Worm (Caenorhabditis elegans) whole organism, mixed stage, embryonic: ENCODE results near the gene C53C11.1.

ENCODE experiments used
- blmp-1 ChIP-seq: fragments of 150-350 bp; optimal IDR thresholded peaks from 2 replicates; lab custom pipeline; 2014; ENCODE audit warnings: missing biosample characterization, missing genetic modification characterization
- lin-32 ChIP-seq: fragments of 200-800 bp; sonication (Bioruptor generic); optimal IDR thresholded peaks from 2 replicates; lab custom pipeline; 2018; ENCODE audit warnings: mild to moderate bottlenecking, missing genetic modification characterization, missing compliant biosample characterization
- lsy-2 ChIP-seq: fragments of 150-350 bp; optimal IDR thresholded peaks from 2 replicates; lab custom pipeline; 2014; ENCODE audit warnings: missing biosample characterization, missing genetic modification characterization
- mep-1 ChIP-seq: fragments of 150-350 bp; optimal IDR thresholded peaks from 2 replicates; lab custom pipeline; 2017; ENCODE audit warnings: missing biosample characterization, missing genetic modification reagents, missing genetic modification characterization, inconsistent platforms
- nhr-12 ChIP-seq: fragments of 150-350 bp; optimal IDR thresholded peaks from 2 replicates; lab custom pipeline; 2014; ENCODE audit warnings: missing biosample characterization, missing genetic modification characterization
- sptf-1 ChIP-seq: sonication (generic microtip); optimal IDR thresholded peaks from 2 replicates; lab custom pipeline; 2017; ENCODE audit warnings: mild to moderate bottlenecking, missing genetic modification characterization, moderate library complexity, missing compliant biosample characterization
- unc-62 ChIP-seq: fragments of 150-350 bp; optimal IDR thresholded peaks from 2 replicates; lab custom pipeline; 2014; ENCODE audit warnings: missing biosample characterization, missing genetic modification reagents, missing genetic modification characterization
- ztf-11 ChIP-seq: fragments of 150-350 bp; optimal IDR thresholded peaks from 2 replicates; lab custom pipeline; 2014; ENCODE audit warnings: missing biosample characterization, missing genetic modification characterization

DNA sequence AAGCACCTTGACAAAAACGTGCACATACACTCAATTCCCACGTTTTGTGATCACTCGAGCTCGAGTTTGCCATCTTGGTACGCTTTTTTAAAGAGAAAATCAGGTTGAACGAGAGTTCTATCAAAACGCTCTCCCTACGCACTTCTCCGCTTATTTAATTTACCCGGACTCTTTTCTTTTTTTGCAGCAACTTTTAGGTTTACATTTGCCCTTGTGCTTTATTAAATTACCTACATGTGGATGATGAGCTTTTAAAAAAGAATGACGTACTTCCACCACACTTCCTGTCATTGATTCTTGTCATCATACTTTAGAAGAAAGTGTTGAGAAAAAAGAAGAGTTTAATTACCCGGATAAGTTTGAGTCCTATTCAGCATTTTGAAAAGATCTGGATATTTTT, 11.5 kb downstream of the C53C11.1 start:
- TF ChIP-seq sptf-1 (no peak), lsy-2 (tag; lab: Kevin White, UChicago) (no peak), mep-1 (tag; lab: Kevin White, UChicago) (no peak), ztf-11 (tag; lab: Kevin White, UChicago) (no peak), blmp-1 (tag; lab: Kevin White, UChicago) (no peak), nhr-12 (tag; lab: Kevin White, UChicago) (no peak), unc-62 (GFP tag; lab: Kevin White, UChicago) (no peak), lin-32 (GFP tag; lab: Kevin White, UChicago) (no peak)
